Worm (Caenorhabditis elegans): ENCODE data around the gene str-44.

ce11 chrIV:7191745-7192144 is 14.8 kb downstream of the str-44 start, which contains the start of gene R13A1.5:
- no peak for TF ChIP-seq him-1 (tag; optimal IDR thresholded peaks at IDR 0.05)
- no peak for TF ChIP-seq dao-5 (tag; optimal IDR thresholded peaks at IDR 0.05)
- TF ChIP-seq W03F9.2 (tag; optimal IDR thresholded peaks at IDR 0.05): no peak

Measured in whole organism, L4/young adult.